Fruit fly (Drosophila melanogaster) whole organism, embryonic: Measurements from ENCODE around the gene Cyp40.

Experiments used
- Aef1 ChIP-seq: fragments of 200-800 bp; sonication (Bioruptor generic); IDR thresholded peaks from 3 replicates; pipeline ENCODE4 v1.3.6; 2022; ENCODE audit warnings: missing biosample characterization, missing genetic modification characterization
- Bteb2 ChIP-seq: fragments of 200-800 bp; sonication (Bioruptor generic); optimal IDR thresholded peaks from 2 replicates; lab custom pipeline; 2016; ENCODE audit warnings: missing biosample characterization, missing genetic modification characterization
- CG11085 ChIP-seq: fragments of 200-800 bp; sonication (Bioruptor generic); IDR thresholded peaks from 2 replicates; pipeline ENCODE4 v1.3.6; 2022; ENCODE audit warnings: missing biosample characterization, missing genetic modification characterization
- CG12104 ChIP-seq: fragments of 200-800 bp; sonication (Bioruptor generic); optimal IDR thresholded peaks from 3 replicates; lab custom pipeline; 2016; ENCODE audit warnings: missing biosample characterization, missing genetic modification characterization
- CG12942 ChIP-seq: fragments of 200-800 bp; sonication (Bioruptor generic); optimal IDR thresholded peaks from 3 replicates; lab custom pipeline; 2016; ENCODE audit warnings: missing biosample characterization, missing genetic modification characterization
- CG14050 ChIP-seq: fragments of 200-800 bp; sonication (Bioruptor generic); IDR thresholded peaks from 3 replicates; pipeline ENCODE4 v1.3.6; 2022; ENCODE audit warnings: missing biosample characterization, missing genetic modification characterization
- CG17912 ChIP-seq: fragments of 200-800 bp; sonication (Bioruptor generic); optimal IDR thresholded peaks from 2 replicates; lab custom pipeline; 2018; ENCODE audit warnings: missing biosample characterization, mild to moderate bottlenecking, missing genetic modification characterization
- CG30020 ChIP-seq: fragments of 200-800 bp; optimal IDR thresholded peaks from 2 replicates; lab custom pipeline; 2019; ENCODE audit warnings: missing biosample characterization, mild to moderate bottlenecking, missing genetic modification characterization, moderate library complexity
- CG6683 ChIP-seq: fragments of 200-800 bp; sonication (Bioruptor generic); optimal IDR thresholded peaks from 2 replicates; lab custom pipeline; 2017; ENCODE audit warnings: missing biosample characterization, mild to moderate bottlenecking, missing genetic modification characterization, missing genetic modification reagents
- CG8924 ChIP-seq: fragments of 200-800 bp; optimal IDR thresholded peaks from 3 replicates; lab custom pipeline; 2019; ENCODE audit warnings: missing biosample characterization, mild to moderate bottlenecking, missing genetic modification characterization, moderate library complexity
- CG8944 ChIP-seq: fragments of 200-800 bp; sonication (Bioruptor generic); optimal IDR thresholded peaks from 3 replicates; lab custom pipeline; 2016; ENCODE audit warnings: missing biosample characterization, missing genetic modification characterization
- Doc3 ChIP-seq: fragments of 200-800 bp; sonication (Bioruptor generic); IDR thresholded peaks from 3 replicates; pipeline ENCODE4 v1.3.6; 2022; ENCODE audit warnings: missing biosample characterization, missing genetic modification characterization; ENCODE audit not compliant: partially characterized antibody
- Dref ChIP-seq: fragments of 200-800 bp; sonication (Bioruptor generic); IDR thresholded peaks from 2 replicates; pipeline ENCODE4 v1.3.6; 2022; ENCODE audit warnings: missing biosample characterization, missing genetic modification characterization
- HHEX ChIP-seq: fragments of 200-800 bp; sonication (Bioruptor generic); optimal IDR thresholded peaks from 3 replicates; lab custom pipeline; 2017; ENCODE audit warnings: missing biosample characterization, mild to moderate bottlenecking, missing genetic modification characterization, missing genetic modification reagents
- Lpt ChIP-seq: fragments of >200 bp; optimal IDR thresholded peaks from 2 replicates; lab custom pipeline; 2018; ENCODE audit warnings: missing biosample characterization, missing genetic modification characterization
- Med ChIP-seq: fragments of 200-800 bp; sonication (Bioruptor generic); peaks from one replicate; lab custom pipeline; 2016; ENCODE audit warnings: missing biosample characterization, missing genetic modification characterization, mild to moderate bottlenecking, inconsistent platforms, moderate library complexity
- Myb ChIP-seq: fragments of 200-800 bp; sonication (Bioruptor generic); optimal IDR thresholded peaks from 2 replicates; lab custom pipeline; 2016; ENCODE audit warnings: missing biosample characterization, missing genetic modification characterization
- Nf-YC ChIP-seq: fragments of 200-800 bp; optimal IDR thresholded peaks from 3 replicates; lab custom pipeline; 2019; ENCODE audit warnings: missing biosample characterization, mild to moderate bottlenecking, missing genetic modification characterization, moderate library complexity
- NfI ChIP-seq: fragments of 200-800 bp; sonication (Bioruptor generic); optimal IDR thresholded peaks from 3 replicates; lab custom pipeline; 2018; ENCODE audit warnings: missing biosample characterization, mild to moderate bottlenecking, missing genetic modification characterization, moderate library complexity
- Pdp1 ChIP-seq, 2 experiments: fragments of 200-800 bp; sonication (Bioruptor generic); optimal IDR thresholded peaks; 3 replicates each; lab custom pipeline; 2016; ENCODE audit warnings: missing biosample characterization in 2 of 2, missing genetic modification characterization in 2 of 2, mild to moderate bottlenecking in 1 of 2, moderate library complexity in 1 of 2
- Six4 ChIP-seq: fragments of 200-800 bp; sonication (Bioruptor generic); optimal IDR thresholded peaks from 2 replicates; lab custom pipeline; 2016; ENCODE audit warnings: missing biosample characterization, missing genetic modification characterization
- Usf ChIP-seq: fragments of 200-800 bp; sonication (Bioruptor generic); optimal IDR thresholded peaks from 2 replicates; lab custom pipeline; 2017; ENCODE audit warnings: missing genotype, missing biosample characterization, missing genetic modification characterization
- ato ChIP-seq: fragments of 200-800 bp; sonication (Bioruptor generic); IDR thresholded peaks from 2 replicates; pipeline ENCODE4 v1.3.6; 2022; ENCODE audit warnings: missing biosample characterization, missing genetic modification characterization; ENCODE audit not compliant: partially characterized antibody
- bowl ChIP-seq: fragments of 200-800 bp; sonication (Bioruptor generic); IDR thresholded peaks from 2 replicates; pipeline ENCODE4 v1.3.6; 2022; ENCODE audit warnings: missing biosample characterization, missing genetic modification characterization
- btn ChIP-seq: fragments of 200-800 bp; sonication (Bioruptor generic); optimal IDR thresholded peaks from 2 replicates; lab custom pipeline; 2016; ENCODE audit warnings: missing biosample characterization, missing genetic modification characterization
- crc ChIP-seq: fragments of 200-800 bp; sonication (Bioruptor generic); optimal IDR thresholded peaks from 2 replicates; lab custom pipeline; 2016; ENCODE audit warnings: missing biosample characterization, missing genetic modification characterization
- danr ChIP-seq: fragments of 200-800 bp; sonication (Bioruptor generic); IDR thresholded peaks from 2 replicates; pipeline ENCODE4 v1.3.6; 2022; ENCODE audit warnings: missing biosample characterization, missing genetic modification characterization
- dm ChIP-seq: fragments of 200-800 bp; sonication (Bioruptor generic); optimal IDR thresholded peaks from 3 replicates; lab custom pipeline; 2016; ENCODE audit warnings: missing biosample characterization, missing genetic modification characterization
- en ChIP-seq: fragments of 200-800 bp; sonication (Bioruptor generic); optimal IDR thresholded peaks from 2 replicates; lab custom pipeline; 2016; ENCODE audit warnings: missing biosample characterization, missing genetic modification characterization
- esg ChIP-seq: fragments of 200-800 bp; sonication (Bioruptor generic); conservative IDR thresholded peaks from 2 replicates; pipeline ENCODE4 v1.3.6; 2022; ENCODE audit warnings: missing biosample characterization, missing genetic modification characterization
- gem ChIP-seq: fragments of 200-800 bp; sonication (Bioruptor generic); optimal IDR thresholded peaks from 2 replicates; lab custom pipeline; 2019; ENCODE audit warnings: missing biosample characterization, mild to moderate bottlenecking, missing genetic modification characterization, moderate library complexity
- inv ChIP-seq: fragments of 200-800 bp; sonication (Bioruptor generic); IDR thresholded peaks from 2 replicates; pipeline ENCODE4 v1.3.6; 2022; ENCODE audit warnings: missing biosample characterization, missing genetic modification characterization; ENCODE audit not compliant: partially characterized antibody
- mirr ChIP-seq: fragments of 200-800 bp; sonication (Bioruptor generic); optimal IDR thresholded peaks from 3 replicates; lab custom pipeline; 2018; ENCODE audit warnings: missing biosample characterization, mild to moderate bottlenecking, missing genetic modification characterization
- tin ChIP-seq: fragments of 200-800 bp; sonication (Bioruptor generic); optimal IDR thresholded peaks from 3 replicates; lab custom pipeline; 2016; ENCODE audit warnings: missing biosample characterization, missing genetic modification characterization
- vvl ChIP-seq: fragments of 200-800 bp; sonication (Bioruptor generic); IDR thresholded peaks from 2 replicates; pipeline ENCODE4 v1.3.6; 2022; ENCODE audit warnings: missing biosample characterization, missing genetic modification characterization
- zf30C ChIP-seq: fragments of 200-800 bp; sonication (Bioruptor generic); optimal IDR thresholded peaks from 3 replicates; lab custom pipeline; 2018; ENCODE audit warnings: missing biosample characterization, mild to moderate bottlenecking, missing genetic modification characterization

Gene Cyp40

dm6 chr3L:9628376-9628775 lies at the start of gene Cyp40:
Cyp40 (plus strand) TSS chr3L:9628676.
- TF ChIP-seq CG12104, result no peak
- TF ChIP-seq btn (GFP tag; lab: Kevin White, UChicago), result no peak
- no peak for TF ChIP-seq CG30020 (tag; lab: Kevin White, UChicago)
- TF ChIP-seq mirr (GFP tag; lab: Kevin White, UChicago), result no peak
- TF ChIP-seq inv (GFP tag; lab: Robert Waterston, UW), result no peak

dm6 chr3L:9583388-9583787 lies 45.1 kb upstream of the Cyp40 start:
- TF ChIP-seq Six4 (GFP tag; lab: Kevin White, UChicago) (no peak), danr (GFP tag; lab: Robert Waterston, UW) (no peak), crc (GFP tag; lab: Kevin White, UChicago) (no peak), Pdp1 (GFP tag; optimal IDR thresholded peaks at IDR 0.05; lab: Kevin White, UChicago) (peak in 1 of 2 experiments; percentile 69), Bteb2 (no peak), Med (GFP tag; lab: Kevin White, UChicago) (peak; percentile 72)
- TF ChIP-seq, all 482 proteins: peak for 2

dm6 chr3L:9597464-9597863 lies 31.0 kb upstream of the Cyp40 start, which contains the start of gene Tmc:
Tmc (plus strand) TSS chr3L:9597764.
- TF ChIP-seq gem (tag; lab: Kevin White, UChicago) (no peak), CG14050 (no peak), Nf-YC (no peak), Myb (GFP tag; lab: Kevin White, UChicago) (no peak), Dref (GFP tag; lab: Robert Waterston, UW) (no peak), Usf (GFP tag; lab: Kevin White, UChicago) (no peak), zf30C (no peak), NfI (GFP tag; lab: Kevin White, UChicago) (no peak)

- no peak for TF ChIP-seq en
- no peak for TF ChIP-seq CG8924 (tag; lab: Kevin White, UChicago)
- TF ChIP-seq ato (GFP tag; lab: Robert Waterston, UW), result no peak
- TF ChIP-seq vvl (GFP tag; lab: Robert Waterston, UW), result no peak
- no peak for TF ChIP-seq CG8944
- TF ChIP-seq CG6683, result no peak
- no peak for TF ChIP-seq tin
- TF ChIP-seq Aef1 (GFP tag; lab: Robert Waterston, UW), result no peak
- no peak for TF ChIP-seq CG17912
- no peak for TF ChIP-seq Lpt (GFP tag; lab: Kevin White, UChicago)
- TF ChIP-seq CG11085 (GFP tag; lab: Robert Waterston, UW), result no peak
- no peak for TF ChIP-seq CG12942 (GFP tag; lab: Kevin White, UChicago)
- no peak for TF ChIP-seq dm (GFP tag; lab: Kevin White, UChicago)
- no peak for TF ChIP-seq esg (GFP tag; lab: Robert Waterston, UW)
- TF ChIP-seq bowl (GFP tag; lab: Robert Waterston, UW), result no peak
- TF ChIP-seq Doc3 (GFP tag; lab: Robert Waterston, UW), result no peak
- no peak for TF ChIP-seq HHEX (GFP tag; lab: Kevin White, UChicago)
Measured at dm6 chr3L:9598688-9599087, 29.8 kb upstream of the Cyp40 start, which contains the start of gene CG3222. CG3222 (plus strand) TSS chr3L:9598988.
